Fruit fly (Drosophila melanogaster) whole organism, prepupa: ENCODE results near the gene CG15914.

Source experiments
- CG10631 ChIP-seq: fragments of 200-800 bp; sonication (Bioruptor generic); optimal IDR thresholded peaks from 2 replicates; lab custom pipeline; 2016; ENCODE audit warnings: missing biosample characterization, missing genetic modification characterization
- CG10669 ChIP-seq: fragments of 200-800 bp; sonication (Bioruptor generic); optimal IDR thresholded peaks from 3 replicates; lab custom pipeline; 2018; ENCODE audit warnings: missing biosample characterization, mild to moderate bottlenecking, missing genetic modification characterization, moderate library complexity
- CG11294 ChIP-seq: fragments of 200-800 bp; sonication (Bioruptor generic); IDR thresholded peaks from 2 replicates; pipeline ENCODE4 v1.3.6; 2022; ENCODE audit warnings: missing biosample characterization, missing genetic modification characterization
- CG11762 ChIP-seq: fragments of 200-800 bp; sonication (Bioruptor generic); optimal IDR thresholded peaks from 3 replicates; lab custom pipeline; 2016; ENCODE audit warnings: missing biosample characterization, missing genetic modification characterization; ENCODE audit not compliant: insufficient read depth
- CG11902 ChIP-seq: fragments of 200-800 bp; sonication (Bioruptor generic); optimal IDR thresholded peaks from 3 replicates; lab custom pipeline; 2016; ENCODE audit warnings: missing biosample characterization, missing genetic modification characterization
- CG15336 ChIP-seq: fragments of 200-800 bp; sonication (Bioruptor generic); IDR thresholded peaks from 2 replicates; pipeline ENCODE4 v1.3.6; 2022; ENCODE audit warnings: missing biosample characterization, missing genetic modification characterization
- CG1621 ChIP-seq: fragments of 200-800 bp; sonication (Bioruptor generic); optimal IDR thresholded peaks from 3 replicates; lab custom pipeline; 2018; ENCODE audit warnings: missing biosample characterization, mild to moderate bottlenecking, missing genetic modification characterization
- CG16779 ChIP-seq: fragments of 200-800 bp; sonication (Bioruptor generic); optimal IDR thresholded peaks from 3 replicates; lab custom pipeline; 2017; ENCODE audit warnings: missing biosample characterization, mild to moderate bottlenecking, missing genetic modification characterization
- CG3032 ChIP-seq: fragments of 200-800 bp; optimal IDR thresholded peaks from 2 replicates; lab custom pipeline; 2019; ENCODE audit warnings: missing biosample characterization, mild to moderate bottlenecking, missing genetic modification characterization, moderate library complexity
- CG32006 ChIP-seq: fragments of 200-800 bp; sonication (Bioruptor generic); optimal IDR thresholded peaks from 3 replicates; lab custom pipeline; 2017; ENCODE audit warnings: missing biosample characterization, mild to moderate bottlenecking, missing genetic modification characterization
- CG34406 ChIP-seq: fragments of 200-800 bp; sonication (Bioruptor generic); optimal IDR thresholded peaks from 3 replicates; lab custom pipeline; 2016; ENCODE audit warnings: missing biosample characterization, missing genetic modification characterization
- CG3919 ChIP-seq: fragments of 200-800 bp; sonication (Bioruptor generic); optimal IDR thresholded peaks from 3 replicates; lab custom pipeline; 2016; ENCODE audit warnings: missing biosample characterization, missing genetic modification characterization
- CG6792 ChIP-seq: fragments of 200-800 bp; sonication (Bioruptor generic); optimal IDR thresholded peaks from 3 replicates; lab custom pipeline; 2016; ENCODE audit warnings: missing biosample characterization, missing genetic modification characterization
- CG6808 ChIP-seq: fragments of 200-800 bp; sonication (Bioruptor generic); optimal IDR thresholded peaks from 3 replicates; lab custom pipeline; 2017; ENCODE audit warnings: missing biosample characterization, missing genetic modification characterization, mild to moderate bottlenecking, moderate library complexity, missing genetic modification reagents
- CG7368 ChIP-seq: fragments of 200-800 bp; sonication (Bioruptor generic); optimal IDR thresholded peaks from 3 replicates; lab custom pipeline; 2016; ENCODE audit warnings: missing biosample characterization, missing genetic modification characterization
- CG8119 ChIP-seq: fragments of 200-800 bp; sonication (Bioruptor generic); IDR thresholded peaks from 3 replicates; pipeline ENCODE4 v1.3.6; 2022; ENCODE audit warnings: missing biosample characterization, missing genetic modification characterization
- CG9139 ChIP-seq: fragments of 200-800 bp; sonication (Bioruptor generic); optimal IDR thresholded peaks from 3 replicates; lab custom pipeline; 2017; ENCODE audit warnings: missing biosample characterization, mild to moderate bottlenecking, missing genetic modification characterization
- Eip75B ChIP-seq: fragments of 200-800 bp; sonication (Bioruptor generic); optimal IDR thresholded peaks from 3 replicates; lab custom pipeline; 2016; ENCODE audit warnings: missing biosample characterization, missing genetic modification characterization
- Eip78C ChIP-seq: fragments of 200-800 bp; sonication (Bioruptor generic); peaks from one replicate; lab custom pipeline; 2016; ENCODE audit warnings: missing biosample characterization, missing genetic modification characterization
- Ets21C ChIP-seq: fragments of 200-800 bp; sonication (Bioruptor generic); optimal IDR thresholded peaks from 3 replicates; lab custom pipeline; 2016; ENCODE audit warnings: missing biosample characterization, missing genetic modification characterization
- Gug ChIP-seq: fragments of 200-800 bp; sonication (Bioruptor generic); IDR thresholded peaks from 2 replicates; pipeline ENCODE4 v1.3.6; 2022; ENCODE audit warnings: missing biosample characterization, missing genetic modification characterization
- Hr39 ChIP-seq: fragments of 200-800 bp; sonication (Bioruptor generic); optimal IDR thresholded peaks from 2 replicates; lab custom pipeline; 2016; ENCODE audit warnings: missing biosample characterization, missing genetic modification characterization
- Hr4 ChIP-seq: fragments of 200-800 bp; sonication (Bioruptor generic); optimal IDR thresholded peaks from 3 replicates; lab custom pipeline; 2016; ENCODE audit warnings: missing biosample characterization, missing genetic modification characterization
- OdsH ChIP-seq: fragments of 200-800 bp; sonication (Bioruptor generic); optimal IDR thresholded peaks from 3 replicates; lab custom pipeline; 2016; ENCODE audit warnings: missing biosample characterization, missing genetic modification characterization
- Smox ChIP-seq: fragments of 200-800 bp; sonication (Bioruptor generic); optimal IDR thresholded peaks from 3 replicates; lab custom pipeline; 2016; ENCODE audit warnings: missing biosample characterization, missing genetic modification characterization
- Sox102F ChIP-seq: fragments of 200-800 bp; sonication (Bioruptor generic); optimal IDR thresholded peaks from 2 replicates; lab custom pipeline; 2016; ENCODE audit warnings: missing biosample characterization, mild to moderate bottlenecking, missing genetic modification characterization
- achi ChIP-seq: fragments of 200-800 bp; sonication (Bioruptor generic); optimal IDR thresholded peaks from 3 replicates; lab custom pipeline; 2016; ENCODE audit warnings: missing biosample characterization, missing genetic modification characterization
- acj6 ChIP-seq: fragments of 200-800 bp; sonication (Bioruptor generic); optimal IDR thresholded peaks from 3 replicates; lab custom pipeline; 2016; ENCODE audit warnings: missing biosample characterization, missing genetic modification characterization
- cyc ChIP-seq: fragments of 200-800 bp; sonication (Bioruptor generic); optimal IDR thresholded peaks from 3 replicates; lab custom pipeline; 2016; ENCODE audit warnings: missing biosample characterization, missing genetic modification characterization
- eg ChIP-seq: fragments of 200-800 bp; sonication (Bioruptor generic); IDR thresholded peaks from 3 replicates; pipeline ENCODE4 v1.3.6; 2022; ENCODE audit warnings: missing biosample characterization, missing genetic modification characterization
- fd85E ChIP-seq: fragments of 200-800 bp; sonication (Bioruptor generic); optimal IDR thresholded peaks from 3 replicates; lab custom pipeline; 2016; ENCODE audit warnings: missing biosample characterization, missing genetic modification characterization
- fkh ChIP-seq: fragments of 200-800 bp; sonication (Bioruptor generic); optimal IDR thresholded peaks from 3 replicates; lab custom pipeline; 2017; ENCODE audit warnings: missing biosample characterization, mild to moderate bottlenecking, missing genetic modification characterization, moderate library complexity
- net ChIP-seq: fragments of 200-800 bp; sonication (Bioruptor generic); optimal IDR thresholded peaks from 3 replicates; lab custom pipeline; 2016; ENCODE audit warnings: missing biosample characterization, missing genetic modification characterization
- pdm3 ChIP-seq: fragments of 200-800 bp; sonication (Bioruptor generic); optimal IDR thresholded peaks from 3 replicates; lab custom pipeline; 2016; ENCODE audit warnings: missing biosample characterization, missing genetic modification characterization
- salr ChIP-seq, 2 experiments: fragments of 200-800 bp; sonication (Bioruptor generic); optimal IDR thresholded peaks; 3 replicates each; lab custom pipeline; 2016 to 2018; ENCODE audit warnings: missing biosample characterization in 2 of 2, missing genetic modification characterization in 2 of 2, mild to moderate bottlenecking in 1 of 2
- spab ChIP-seq: fragments of 200-800 bp; sonication (Bioruptor generic); optimal IDR thresholded peaks from 2 replicates; lab custom pipeline; 2017; ENCODE audit warnings: missing biosample characterization, mild to moderate bottlenecking, missing genetic modification characterization, missing genetic modification reagents
- ss ChIP-seq, 2 experiments: fragments of 200-800 bp; sonication (Bioruptor generic); optimal IDR thresholded peaks; 2 replicates in 1 of 2; 3 replicates in 1 of 2; lab custom pipeline; 2017 to 2018; ENCODE audit warnings: mild to moderate bottlenecking in 2 of 2, missing biosample characterization in 2 of 2, missing genetic modification characterization in 2 of 2, moderate library complexity in 1 of 2
- svp ChIP-seq: fragments of 200-800 bp; sonication (Bioruptor generic); peaks from one replicate; lab custom pipeline; 2016; ENCODE audit warnings: missing biosample characterization, missing genetic modification characterization
- topi ChIP-seq: fragments of 200-800 bp; sonication (Bioruptor generic); optimal IDR thresholded peaks from 3 replicates; lab custom pipeline; 2016; ENCODE audit warnings: missing biosample characterization, missing genetic modification characterization
- vri ChIP-seq: fragments of 200-800 bp; sonication (Bioruptor generic); optimal IDR thresholded peaks from 3 replicates; lab custom pipeline; 2016; ENCODE audit warnings: missing biosample characterization, mild to moderate bottlenecking, missing genetic modification characterization

The CG15914 gene

dm6 chrX:15844139-15844538 lies 9.1 kb upstream of the CG15914 start, which contains the start of the genes ArgRS and CG8578 (continued):
- TF ChIP-seq Hr39 (GFP tag; lab: Kevin White, UChicago): peak; percentile 60
- TF ChIP-seq fd85E (GFP tag; lab: Kevin White, UChicago): no peak
- peak; percentile 29 for TF ChIP-seq CG11762
- no peak for TF ChIP-seq CG9139 (GFP tag; lab: Kevin White, UChicago)
- TF ChIP-seq net (GFP tag; lab: Kevin White, UChicago): no peak
- peak; percentile 72 for TF ChIP-seq Hr4 (GFP tag; lab: Kevin White, UChicago)
- peak; percentile 69 for TF ChIP-seq CG3032 (tag; lab: Kevin White, UChicago)
- no peak for TF ChIP-seq CG32006
- TF ChIP-seq Ets21C: peak; percentile 44
- no peak for TF ChIP-seq CG3919 (GFP tag; lab: Kevin White, UChicago)
- TF ChIP-seq CG11294 (GFP tag; lab: Robert Waterston, UW): 0 out of 2 replicates have a peak, but pooled peaks have one; percentile 33
- TF ChIP-seq Gug (GFP tag; lab: Robert Waterston, UW): peak; percentile 78
- TF ChIP-seq acj6: peak; percentile 28
- no peak; the same call in 2 of the 3 replicates for TF ChIP-seq eg (GFP tag; lab: Robert Waterston, UW)
- no peak for TF ChIP-seq fkh (GFP tag; lab: Kevin White, UChicago)
- no peak for TF ChIP-seq CG11902 (GFP tag; lab: Kevin White, UChicago)
- no peak for TF ChIP-seq Smox (GFP tag; lab: Kevin White, UChicago)
- no peak for TF ChIP-seq spab (GFP tag; lab: Kevin White, UChicago)
- peak; percentile 17 for TF ChIP-seq OdsH
- TF ChIP-seq pdm3: no peak
- peak; percentile 36 for TF ChIP-seq cyc (GFP tag; lab: Kevin White, UChicago)
- TF ChIP-seq CG6808 (GFP tag; lab: Kevin White, UChicago): no peak
- peak; percentile 62 for TF ChIP-seq topi
- peak; percentile 91 for TF ChIP-seq Eip78C (GFP tag; lab: Kevin White, UChicago)
- no peak for TF ChIP-seq CG8119 (GFP tag; lab: Robert Waterston, UW)
- TF ChIP-seq CG1621 (tag; lab: Kevin White, UChicago): no peak
- no peak for TF ChIP-seq CG16779 (tag; lab: Kevin White, UChicago)
- peak; percentile 80 for TF ChIP-seq Eip75B (GFP tag; lab: Kevin White, UChicago)
- TF ChIP-seq salr (GFP tag; optimal IDR thresholded peaks at IDR 0.05; lab: Kevin White, UChicago): no peak
- TF ChIP-seq ss (GFP tag; optimal IDR thresholded peaks at IDR 0.05; lab: Kevin White, UChicago): peak in 1 of 2 experiments; percentile 67
- TF ChIP-seq CG10669 (GFP tag; lab: Kevin White, UChicago): no peak
- TF ChIP-seq vri (GFP tag; lab: Kevin White, UChicago): no peak
- no peak for TF ChIP-seq svp
- TF ChIP-seq CG15336: peak; percentile 29; the same call in 1 of the 2 replicates
- TF ChIP-seq, all 60 proteins: peak for 23

dm6 chrX:15849021-15849420 lies 4.2 kb upstream of the CG15914 start, which contains the start of gene sun:
Gene sun, minus strand, starts transcription at chrX:15849258.
- TF ChIP-seq salr (GFP tag; optimal IDR thresholded peaks at IDR 0.05; lab: Kevin White, UChicago): no peak
- no peak for TF ChIP-seq Eip75B (GFP tag; lab: Kevin White, UChicago)
- no peak for TF ChIP-seq achi (GFP tag; lab: Kevin White, UChicago)
- TF ChIP-seq CG6792 (GFP tag; lab: Kevin White, UChicago): no peak
- TF ChIP-seq CG34406 (GFP tag; lab: Kevin White, UChicago): no peak
- TF ChIP-seq CG1621 (tag; lab: Kevin White, UChicago): no peak
- no peak for TF ChIP-seq CG10631 (GFP tag; lab: Kevin White, UChicago)
- peak; percentile 77 for TF ChIP-seq vri (GFP tag; lab: Kevin White, UChicago)
- TF ChIP-seq CG7368 (GFP tag; lab: Kevin White, UChicago): no peak
- peak; percentile 6 for TF ChIP-seq svp
- no peak for TF ChIP-seq Sox102F (GFP tag; lab: Kevin White, UChicago)
- TF ChIP-seq Eip78C (GFP tag; lab: Kevin White, UChicago): peak; percentile 31
